Fruit fly (Drosophila melanogaster) whole organism, wandering third instar larva: ENCODE data around the gene Fas3.

Experiments used
- CG32264 ChIP-seq: fragments of 200-800 bp; sonication (Bioruptor generic); optimal IDR thresholded peaks from 2 replicates; lab custom pipeline; 2016; ENCODE audit warnings: missing biosample characterization, missing genetic modification characterization
- CG9705 ChIP-seq: fragments of 200-800 bp; sonication (Bioruptor generic); optimal IDR thresholded peaks from 2 replicates; lab custom pipeline; 2018; ENCODE audit warnings: missing biosample characterization, mild to moderate bottlenecking, missing genetic modification characterization
- CrebA ChIP-seq: fragments of 200-800 bp; sonication (Bioruptor generic); optimal IDR thresholded peaks from 2 replicates; lab custom pipeline; 2016; ENCODE audit warnings: missing biosample characterization, mild to moderate bottlenecking, missing genetic modification characterization, borderline replicate concordance
- Dfd ChIP-seq: fragments of >200 bp; optimal IDR thresholded peaks from 2 replicates; lab custom pipeline; 2017; ENCODE audit warnings: missing biosample characterization, missing genetic modification characterization
- Dif ChIP-seq: fragments of 200-275, 200-300 bp; sonication (Bioruptor generic); optimal IDR thresholded peaks from 2 replicates; lab custom pipeline; 2018; ENCODE audit warnings: missing biosample characterization, missing genetic modification characterization; ENCODE audit not compliant: partially characterized antibody
- GATAd ChIP-seq: sonication (Bioruptor generic); optimal IDR thresholded peaks from 2 replicates; lab custom pipeline; 2016; ENCODE audit warnings: missing biosample characterization, missing genetic modification characterization
- Hnf4 ChIP-seq: fragments of 200-800 bp; sonication (Bioruptor generic); optimal IDR thresholded peaks from 2 replicates; lab custom pipeline; 2016; ENCODE audit warnings: missing biosample characterization, mild to moderate bottlenecking, missing genetic modification characterization
- Hr78 ChIP-seq: fragments of >200 bp; optimal IDR thresholded peaks from 2 replicates; lab custom pipeline; 2017; ENCODE audit warnings: missing biosample characterization, missing genetic modification characterization
- Hr83 ChIP-seq: fragments of 200-300 bp; sonication (Bioruptor generic); optimal IDR thresholded peaks from 2 replicates; lab custom pipeline; 2016; ENCODE audit warnings: missing biosample characterization, mild to moderate bottlenecking, missing genetic modification characterization, moderate library complexity; ENCODE audit not compliant: poor library complexity, severe bottlenecking
- Jra ChIP-seq: sonication (Bioruptor generic); optimal IDR thresholded peaks from 2 replicates; lab custom pipeline; 2016; ENCODE audit warnings: missing biosample characterization, missing genetic modification characterization
- Mio ChIP-seq: sonication (Bioruptor generic); optimal IDR thresholded peaks from 2 replicates; lab custom pipeline; 2016; ENCODE audit warnings: missing biosample characterization, missing genetic modification characterization
- N ChIP-seq: fragments of >200 bp; optimal IDR thresholded peaks from 2 replicates; lab custom pipeline; 2018; ENCODE audit warnings: missing biosample characterization, missing external identifiers, missing genetic modification characterization
- Vsx2 ChIP-seq: fragments of 200-300, 225-300 bp; sonication (Bioruptor generic); optimal IDR thresholded peaks from 2 replicates; lab custom pipeline; 2018; ENCODE audit warnings: missing biosample characterization, missing genetic modification characterization; ENCODE audit not compliant: partially characterized antibody
- br ChIP-seq: fragments of 200-800 bp; sonication (Bioruptor generic); optimal IDR thresholded peaks from 2 replicates; lab custom pipeline; 2016; ENCODE audit warnings: missing biosample characterization, missing genetic modification characterization
- brk ChIP-seq: fragments of 200-800 bp; sonication (Bioruptor generic); optimal IDR thresholded peaks from 2 replicates; lab custom pipeline; 2016; ENCODE audit warnings: missing biosample characterization, mild to moderate bottlenecking, missing genetic modification characterization
- dl ChIP-seq, 2 experiments: fragments of 175-275, 200-275 bp in 1 of 2; fragments of 200-275 bp in 1 of 2; sonication (Bioruptor generic); optimal IDR thresholded peaks; lab custom pipeline; 2018; ENCODE audit warnings: mild to moderate bottlenecking in 2 of 2, missing biosample characterization in 2 of 2, missing genetic modification characterization in 2 of 2, moderate library complexity in 2 of 2; ENCODE audit not compliant: partially characterized antibody in 2 of 2, insufficient read depth in 1 of 2
- dmrt93B ChIP-seq: fragments of 200-800 bp; sonication (Bioruptor generic); optimal IDR thresholded peaks from 2 replicates; lab custom pipeline; 2018; ENCODE audit warnings: missing biosample characterization, mild to moderate bottlenecking, missing genetic modification characterization
- dsf ChIP-seq: sonication (Bioruptor generic); optimal IDR thresholded peaks from 2 replicates; lab custom pipeline; 2016; ENCODE audit warnings: missing biosample characterization, missing genetic modification characterization, borderline replicate concordance
- ey ChIP-seq: fragments of 200-800 bp; sonication (Bioruptor generic); optimal IDR thresholded peaks from 2 replicates; lab custom pipeline; 2016; ENCODE audit warnings: missing biosample characterization, missing genetic modification characterization
- foxo ChIP-seq, 2 experiments: fragments of 200-800 bp; sonication (Bioruptor generic); optimal IDR thresholded peaks; 2 replicates in 1 of 2; 3 replicates in 1 of 2; lab custom pipeline; 2016 to 2017; ENCODE audit warnings: missing biosample characterization in 2 of 2, missing genetic modification characterization in 2 of 2
- h ChIP-seq: fragments of 200-800 bp; sonication (Bioruptor generic); optimal IDR thresholded peaks from 3 replicates; lab custom pipeline; 2016; ENCODE audit warnings: missing biosample characterization, mild to moderate bottlenecking, missing genetic modification characterization
- jim ChIP-seq: fragments of 175-275, 200-325 bp; sonication (Bioruptor generic); optimal IDR thresholded peaks from 2 replicates; lab custom pipeline; 2016; ENCODE audit warnings: missing biosample characterization, mild to moderate bottlenecking, missing genetic modification characterization
- lola ChIP-seq: fragments of >200 bp; optimal IDR thresholded peaks from 2 replicates; lab custom pipeline; 2017; ENCODE audit warnings: missing biosample characterization, missing genetic modification characterization
- pan ChIP-seq: fragments of >200 bp; optimal IDR thresholded peaks from 2 replicates; lab custom pipeline; 2017
- sage ChIP-seq: fragments of 200-800 bp; sonication (Bioruptor generic); optimal IDR thresholded peaks from 2 replicates; lab custom pipeline; 2016; ENCODE audit warnings: missing biosample characterization, mild to moderate bottlenecking, missing genetic modification characterization
- sv ChIP-seq: fragments of 200-800 bp; sonication (Bioruptor generic); optimal IDR thresholded peaks from 3 replicates; lab custom pipeline; 2016; ENCODE audit warnings: missing biosample characterization, missing genetic modification characterization
- tai ChIP-seq: sonication (Bioruptor generic); optimal IDR thresholded peaks from 2 replicates; lab custom pipeline; 2016; ENCODE audit warnings: missing biosample characterization, missing genetic modification characterization
- usp ChIP-seq: fragments of >200 bp; optimal IDR thresholded peaks from 2 replicates; lab custom pipeline; 2017; ENCODE audit warnings: missing biosample characterization, missing genetic modification characterization
- woc ChIP-seq: sonication (Bioruptor generic); optimal IDR thresholded peaks from 2 replicates; lab custom pipeline; 2016; ENCODE audit warnings: missing biosample characterization, mild to moderate bottlenecking, missing genetic modification characterization

Gene Fas3

dm6 chr2L:18355550-18355949 is 35.6 kb downstream of the Fas3 start:
- TF ChIP-seq dmrt93B (no peak), Vsx2 (GFP tag; lab: Kevin White, UChicago) (no peak)

- TF ChIP-seq usp (GFP tag; lab: Kevin White, UChicago) (no peak), sv (GFP tag; lab: Kevin White, UChicago) (no peak), pan (lab: Kevin White, UChicago) (no peak), sage (GFP tag; lab: Kevin White, UChicago) (no peak), h (no peak), N (GFP tag; lab: Kevin White, UChicago) (no peak), Hnf4 (GFP tag; lab: Kevin White, UChicago) (no peak), lola (GFP tag; lab: Kevin White, UChicago) (no peak)
- TF ChIP-seq, all 38 proteins: peak for 0
These were observed 38.1 kb downstream of the Fas3 start for dm6 chr2L:18358032-18358431.

DNA sequence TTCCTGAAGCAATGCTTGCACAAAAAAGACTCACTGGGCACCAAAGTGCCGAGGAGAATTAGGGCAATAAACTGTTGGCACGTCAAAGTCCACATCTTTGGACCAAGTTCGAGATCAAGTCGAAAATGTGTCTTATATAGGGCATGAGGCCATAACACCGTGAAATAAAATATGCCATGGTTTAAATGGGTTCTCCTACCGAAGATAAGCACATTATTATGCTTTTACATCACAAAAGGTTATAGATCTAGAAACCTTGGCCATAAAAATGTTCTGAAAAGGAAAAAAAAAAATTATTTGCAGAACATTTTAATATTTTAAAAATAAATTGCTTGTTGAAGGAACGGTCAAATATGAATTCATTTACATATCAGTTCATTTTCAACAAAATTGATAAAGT is 39.0 kb downstream of the Fas3 start, which contains the start of gene Acp36DE:
Gene Acp36DE, minus strand, starts transcription at position 101 of the 400 bp plus-strand sequence.
- TF ChIP-seq CG32264 (GFP tag; lab: Kevin White, UChicago) (no peak), usp (GFP tag; lab: Kevin White, UChicago) (no peak), CG9705 (GFP tag; lab: Kevin White, UChicago) (no peak), ey (GFP tag; lab: Kevin White, UChicago) (no peak), tai (GFP tag; lab: Kevin White, UChicago) (no peak), foxo (GFP tag; optimal IDR thresholded peaks at IDR 0.05; lab: Kevin White, UChicago) (no peak), Hr78 (GFP tag; lab: Kevin White, UChicago) (no peak), Hr83 (no peak)

DNA sequence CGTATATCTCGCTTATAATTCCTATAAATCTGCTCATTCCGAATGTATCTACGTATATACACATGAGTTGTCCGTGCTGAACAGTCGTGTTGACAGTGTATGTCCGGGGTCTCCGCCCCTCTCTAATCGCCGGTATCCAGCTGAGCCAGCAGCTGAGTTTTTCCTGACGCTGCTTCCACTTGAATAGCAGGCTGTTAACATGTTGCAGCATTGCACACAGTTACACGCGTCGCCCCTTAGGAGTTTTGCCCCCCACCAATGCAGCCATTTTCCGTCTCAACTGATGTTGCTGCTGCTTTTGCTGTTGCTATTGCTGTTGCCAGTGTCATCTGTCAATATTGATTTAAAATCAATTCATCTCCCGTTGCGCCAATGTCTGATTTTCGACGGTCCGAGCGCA is 41.3 kb downstream of the Fas3 start:
- TF ChIP-seq brk (GFP tag; lab: Kevin White, UChicago), result no peak
- no peak for TF ChIP-seq h
- TF ChIP-seq jim, result no peak
- no peak for TF ChIP-seq Mio (GFP tag; lab: Kevin White, UChicago)
- TF ChIP-seq dsf (GFP tag; lab: Kevin White, UChicago), result no peak
- TF ChIP-seq N (GFP tag; lab: Kevin White, UChicago), result no peak
- no peak for TF ChIP-seq CG9705 (GFP tag; lab: Kevin White, UChicago)
- no peak for TF ChIP-seq GATAd (GFP tag; lab: Kevin White, UChicago)
- no peak for TF ChIP-seq Vsx2 (GFP tag; lab: Kevin White, UChicago)
- TF ChIP-seq usp (GFP tag; lab: Kevin White, UChicago), result no peak
- TF ChIP-seq dl (GFP tag; optimal IDR thresholded peaks at IDR 0.05; lab: Kevin White, UChicago; ENCODE audit: insufficient read depth in 1 of 2, partially characterized antibody in 2 of 2), result no peak

DNA sequence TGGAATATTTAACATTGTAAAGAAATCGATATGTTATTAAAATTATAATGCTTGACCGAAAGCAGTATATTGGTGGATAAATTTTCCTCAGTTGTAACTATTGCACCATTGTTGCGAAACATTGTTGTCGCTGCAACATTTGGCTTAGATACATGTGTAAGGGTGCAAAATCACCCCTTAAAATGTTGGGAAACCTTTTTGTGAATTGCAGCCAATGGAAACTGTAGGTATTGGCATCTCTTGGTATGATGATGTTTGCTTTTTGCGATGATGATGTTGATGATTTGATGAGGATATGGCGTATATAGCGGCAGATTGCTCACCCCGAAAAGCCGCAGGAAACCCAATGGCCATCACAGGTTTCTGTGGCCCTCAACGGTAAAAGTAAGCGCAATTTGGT is 44.5 kb downstream of the Fas3 start:
- TF ChIP-seq Dfd (GFP tag; lab: Kevin White, UChicago) (no peak), brk (GFP tag; lab: Kevin White, UChicago) (no peak), Hnf4 (GFP tag; lab: Kevin White, UChicago) (no peak), dl (GFP tag; optimal IDR thresholded peaks at IDR 0.05; lab: Kevin White, UChicago; ENCODE audit: insufficient read depth in 1 of 2, partially characterized antibody in 2 of 2) (no peak), woc (no peak), tai (GFP tag; lab: Kevin White, UChicago) (no peak), CrebA (GFP tag; lab: Kevin White, UChicago) (no peak), Dif (no peak), lola (GFP tag; lab: Kevin White, UChicago) (no peak)
- TF ChIP-seq, all 38 proteins: peak for 0

DNA sequence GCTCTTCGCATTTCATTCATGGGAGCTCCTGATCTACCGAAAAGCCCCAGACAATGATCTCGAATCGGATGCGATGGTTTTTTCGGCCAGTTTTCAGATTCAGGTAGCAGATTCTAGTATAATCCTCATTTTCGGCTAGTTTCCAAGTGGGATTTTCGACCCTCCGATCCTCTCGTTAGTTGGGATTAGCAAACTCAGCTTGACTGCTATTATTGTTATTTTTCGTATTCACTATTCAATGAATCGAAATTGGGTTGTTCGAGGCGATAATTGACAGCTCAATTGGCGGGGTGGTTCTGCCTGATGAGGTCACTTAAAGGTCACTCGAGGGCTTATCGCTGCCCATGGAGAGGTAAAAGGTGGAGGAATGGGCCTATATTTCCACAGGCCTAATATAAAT is 49.7 kb downstream of the Fas3 start:
- TF ChIP-seq br (GFP tag; lab: Kevin White, UChicago) (no peak), Dfd (GFP tag; lab: Kevin White, UChicago) (no peak), Vsx2 (GFP tag; lab: Kevin White, UChicago) (no peak), dsf (GFP tag; lab: Kevin White, UChicago) (no peak), CrebA (GFP tag; lab: Kevin White, UChicago) (no peak), Hr78 (GFP tag; lab: Kevin White, UChicago) (no peak), ey (GFP tag; lab: Kevin White, UChicago) (no peak), pan (lab: Kevin White, UChicago) (no peak), dmrt93B (no peak), Jra (GFP tag; lab: Kevin White, UChicago) (no peak), lola (GFP tag; lab: Kevin White, UChicago) (no peak)
